Fruit fly (Drosophila melanogaster) whole organism, embryonic: ENCODE results near the gene Dh44.
A peak's percentile ranks its signal among the peaks of the same experiment; 100 is the strongest.

ENCODE experiments used
- Abd-B ChIP-seq: fragments of 200-800 bp; sonication (Bioruptor generic); optimal IDR thresholded peaks from 2 replicates; lab custom pipeline; 2018; ENCODE audit warnings: missing biosample characterization, mild to moderate bottlenecking, missing genetic modification characterization, moderate library complexity
- Ada2b ChIP-seq: fragments of 200-800 bp; sonication (Bioruptor generic); IDR thresholded peaks from 2 replicates; pipeline ENCODE4 v1.3.6; 2022; ENCODE audit warnings: missing biosample characterization, missing genetic modification characterization
- CG10366 ChIP-seq: fragments of 200-800 bp; sonication (Bioruptor generic); IDR thresholded peaks from 2 replicates; pipeline ENCODE4 v1.3.6; 2022; ENCODE audit warnings: missing biosample characterization, missing genetic modification characterization
- CG10654 ChIP-seq: fragments of 200-800 bp; sonication (Bioruptor generic); optimal IDR thresholded peaks from 2 replicates; lab custom pipeline; 2016; ENCODE audit warnings: missing biosample characterization, missing genetic modification characterization
- CG11093 ChIP-seq: fragments of 200-800 bp; sonication (Bioruptor generic); IDR thresholded peaks from 3 replicates; pipeline ENCODE4 v1.3.6; 2022; ENCODE audit warnings: missing biosample characterization, missing genetic modification characterization
- CG11456 ChIP-seq: fragments of 200-800 bp; sonication (Bioruptor generic); IDR thresholded peaks from 3 replicates; pipeline ENCODE4 v1.3.6; 2022; ENCODE audit warnings: missing biosample characterization, missing genetic modification characterization
- CG15479 ChIP-seq: fragments of 200-800 bp; sonication (Bioruptor generic); optimal IDR thresholded peaks from 3 replicates; lab custom pipeline; 2019; ENCODE audit warnings: missing biosample characterization, mild to moderate bottlenecking, missing genetic modification characterization, moderate library complexity
- CG1602 ChIP-seq: fragments of 200-800 bp; sonication (Bioruptor generic); optimal IDR thresholded peaks from 3 replicates; lab custom pipeline; 2016; ENCODE audit warnings: missing biosample characterization, missing genetic modification characterization
- CG18011 ChIP-seq: fragments of 200-800 bp; sonication (Bioruptor generic); optimal IDR thresholded peaks from 2 replicates; lab custom pipeline; 2017; ENCODE audit warnings: missing biosample characterization, missing genetic modification characterization, mild to moderate bottlenecking, moderate library complexity, missing genotype
- CG2889 ChIP-seq: fragments of 200-800 bp; sonication (Bioruptor generic); IDR thresholded peaks from 3 replicates; pipeline ENCODE4 v1.3.6; 2022; ENCODE audit warnings: missing biosample characterization, missing genetic modification characterization
- CG30020 ChIP-seq: fragments of 200-800 bp; optimal IDR thresholded peaks from 2 replicates; lab custom pipeline; 2019; ENCODE audit warnings: missing biosample characterization, mild to moderate bottlenecking, missing genetic modification characterization, moderate library complexity
- CG30403 ChIP-seq: fragments of 200-800 bp; sonication (Bioruptor generic); optimal IDR thresholded peaks from 3 replicates; lab custom pipeline; 2016; ENCODE audit warnings: missing biosample characterization, missing genetic modification characterization
- CG33213 ChIP-seq: fragments of 200-800 bp; sonication (Bioruptor generic); optimal IDR thresholded peaks from 3 replicates; lab custom pipeline; 2016; ENCODE audit warnings: missing biosample characterization, missing genetic modification characterization
- CG33557 ChIP-seq: fragments of 200-800 bp; sonication (Bioruptor generic); optimal IDR thresholded peaks from 2 replicates; lab custom pipeline; 2019; ENCODE audit warnings: missing biosample characterization, mild to moderate bottlenecking, missing genetic modification characterization, moderate library complexity
- CG5245 ChIP-seq: fragments of 200-800 bp; sonication (Bioruptor generic); optimal IDR thresholded peaks from 3 replicates; lab custom pipeline; 2016; ENCODE audit warnings: missing biosample characterization, missing genetic modification characterization
- CG6175 ChIP-seq: fragments of 200-800 bp; sonication (Bioruptor generic); IDR thresholded peaks from 3 replicates; pipeline ENCODE4 v1.3.6; 2022; ENCODE audit warnings: missing biosample characterization, missing genetic modification characterization
- CG6683 ChIP-seq: fragments of 200-800 bp; sonication (Bioruptor generic); optimal IDR thresholded peaks from 2 replicates; lab custom pipeline; 2017; ENCODE audit warnings: missing biosample characterization, mild to moderate bottlenecking, missing genetic modification characterization, missing genetic modification reagents
- CG6813 ChIP-seq: fragments of 200-800 bp; sonication (Bioruptor generic); optimal IDR thresholded peaks from 2 replicates; lab custom pipeline; 2017; ENCODE audit warnings: missing biosample characterization, missing genetic modification characterization, mild to moderate bottlenecking, moderate library complexity, missing genetic modification reagents
- CG7372 ChIP-seq: fragments of 200-800 bp; sonication (Bioruptor generic); IDR thresholded peaks from 2 replicates; pipeline ENCODE4 v1.3.6; 2022; ENCODE audit warnings: missing biosample characterization, missing genetic modification characterization
- CG8765 ChIP-seq: fragments of 200-800 bp; sonication (Bioruptor generic); IDR thresholded peaks from 2 replicates; pipeline ENCODE4 v1.3.6; 2022; ENCODE audit warnings: missing biosample characterization, missing genetic modification characterization
- CG8944 ChIP-seq: fragments of 200-800 bp; sonication (Bioruptor generic); optimal IDR thresholded peaks from 3 replicates; lab custom pipeline; 2016; ENCODE audit warnings: missing biosample characterization, missing genetic modification characterization
- Camta ChIP-seq: fragments of 200-800 bp; sonication (Bioruptor generic); optimal IDR thresholded peaks from 2 replicates; lab custom pipeline; 2016; ENCODE audit warnings: missing biosample characterization, missing genetic modification characterization
- D ChIP-seq, 2 experiments: fragments of 200-800 bp in 1 of 2; fragments of >200 bp in 1 of 2; sonication (Bioruptor generic) in 1 of 2; optimal IDR thresholded peaks; 2 replicates in 1 of 2; 3 replicates in 1 of 2; lab custom pipeline; 2017; ENCODE audit warnings: mild to moderate bottlenecking in 1 of 2, missing biosample characterization in 1 of 2, missing genetic modification characterization in 1 of 2, missing genetic modification reagents in 1 of 2
- Elba2 ChIP-seq: fragments of 200-800 bp; sonication (Bioruptor generic); optimal IDR thresholded peaks from 3 replicates; lab custom pipeline; 2016; ENCODE audit warnings: missing biosample characterization, missing genetic modification characterization
- Fer1 ChIP-seq: fragments of 200-800 bp; sonication (Bioruptor generic); optimal IDR thresholded peaks from 2 replicates; lab custom pipeline; 2017; ENCODE audit warnings: missing biosample characterization, mild to moderate bottlenecking, missing genetic modification characterization
- GATAe ChIP-seq: fragments of 200-800 bp; sonication (Bioruptor generic); conservative IDR thresholded peaks from 2 replicates; pipeline ENCODE4 v1.3.6; 2022; ENCODE audit warnings: missing biosample characterization, missing genetic modification characterization
- Hmr ChIP-seq: fragments of 200-800 bp; sonication (Bioruptor generic); optimal IDR thresholded peaks from 3 replicates; lab custom pipeline; 2017; ENCODE audit warnings: mild to moderate bottlenecking, missing biosample characterization, missing genetic modification reagents, missing genetic modification characterization
- Hr51 ChIP-seq, 2 experiments: fragments of 200-800 bp; sonication (Bioruptor generic); optimal IDR thresholded peaks; 2 replicates in 1 of 2; 3 replicates in 1 of 2; lab custom pipeline; 2016 to 2018; ENCODE audit warnings: missing biosample characterization in 2 of 2, missing genetic modification characterization in 2 of 2, mild to moderate bottlenecking in 1 of 2, moderate library complexity in 1 of 2
- Hsf ChIP-seq: fragments of 200-800 bp; sonication (Bioruptor generic); optimal IDR thresholded peaks from 3 replicates; lab custom pipeline; 2016; ENCODE audit warnings: missing biosample characterization, missing genetic modification characterization
- MESR4 ChIP-seq: fragments of 200-800 bp; sonication (Bioruptor generic); optimal IDR thresholded peaks from 2 replicates; lab custom pipeline; 2018; ENCODE audit warnings: missing biosample characterization, mild to moderate bottlenecking, missing genetic modification characterization, moderate library complexity
- Max ChIP-seq: fragments of 200-800 bp; sonication (Bioruptor generic); optimal IDR thresholded peaks from 2 replicates; lab custom pipeline; 2016; ENCODE audit warnings: missing biosample characterization, mild to moderate bottlenecking, missing genetic modification characterization
- Med ChIP-seq: fragments of 200-800 bp; sonication (Bioruptor generic); peaks from one replicate; lab custom pipeline; 2016; ENCODE audit warnings: missing biosample characterization, missing genetic modification characterization, mild to moderate bottlenecking, inconsistent platforms, moderate library complexity
- Optix ChIP-seq: fragments of 200-800 bp; sonication (Bioruptor generic); IDR thresholded peaks from 3 replicates; pipeline ENCODE4 v1.3.6; 2022; ENCODE audit warnings: missing biosample characterization, missing genetic modification characterization
- Poxn ChIP-seq: fragments of 200-800 bp; sonication (Bioruptor generic); IDR thresholded peaks from 2 replicates; pipeline ENCODE4 v1.3.6; 2022; ENCODE audit warnings: missing biosample characterization, missing genetic modification characterization
- Ptx1 ChIP-seq: fragments of 200-800 bp; sonication (Bioruptor generic); IDR thresholded peaks from 2 replicates; pipeline ENCODE4 v1.3.6; 2022; ENCODE audit warnings: missing biosample characterization, missing genetic modification characterization
- Rfx ChIP-seq: fragments of 200-800 bp; sonication (Bioruptor generic); IDR thresholded peaks from 2 replicates; pipeline ENCODE4 v1.3.6; 2022; ENCODE audit warnings: missing biosample characterization, missing genetic modification characterization
- YL-1 ChIP-seq: fragments of 200-800 bp; sonication (Bioruptor generic); optimal IDR thresholded peaks from 3 replicates; lab custom pipeline; 2017; ENCODE audit warnings: missing biosample characterization, mild to moderate bottlenecking, missing genetic modification characterization
- da ChIP-seq: fragments of 200-800 bp; sonication (Bioruptor generic); optimal IDR thresholded peaks from 2 replicates; lab custom pipeline; 2016; ENCODE audit warnings: missing biosample characterization, missing genetic modification characterization
- fd102C ChIP-seq: fragments of 200-800 bp; sonication (Bioruptor generic); optimal IDR thresholded peaks from 2 replicates; lab custom pipeline; 2018; ENCODE audit warnings: missing biosample characterization, mild to moderate bottlenecking, missing genetic modification characterization, moderate library complexity
- fu2 ChIP-seq: fragments of 200-800 bp; sonication (Bioruptor generic); optimal IDR thresholded peaks from 2 replicates; lab custom pipeline; 2016; ENCODE audit warnings: missing biosample characterization, missing genetic modification characterization
- gsb-n ChIP-seq: fragments of 200-800 bp; sonication (Bioruptor generic); optimal IDR thresholded peaks from 3 replicates; lab custom pipeline; 2018; ENCODE audit warnings: missing biosample characterization, mild to moderate bottlenecking, missing genetic modification characterization
- inv ChIP-seq: fragments of 200-800 bp; sonication (Bioruptor generic); IDR thresholded peaks from 2 replicates; pipeline ENCODE4 v1.3.6; 2022; ENCODE audit warnings: missing biosample characterization, missing genetic modification characterization; ENCODE audit not compliant: partially characterized antibody
- mam ChIP-seq: fragments of 200-800 bp; sonication (Bioruptor generic); optimal IDR thresholded peaks from 3 replicates; lab custom pipeline; 2016; ENCODE audit warnings: missing biosample characterization, missing genetic modification characterization
- p53 ChIP-seq: fragments of 200-800 bp; sonication (Bioruptor generic); optimal IDR thresholded peaks from 2 replicates; lab custom pipeline; 2016; ENCODE audit warnings: missing biosample characterization, missing genetic modification characterization
- pfk ChIP-seq: fragments of 200-800 bp; sonication (Bioruptor generic); optimal IDR thresholded peaks from 2 replicates; lab custom pipeline; 2018; ENCODE audit warnings: missing biosample characterization, mild to moderate bottlenecking, missing genetic modification characterization, moderate library complexity
- pho ChIP-seq: fragments of 200-800 bp; sonication (Bioruptor generic); optimal IDR thresholded peaks from 2 replicates; lab custom pipeline; 2016; ENCODE audit warnings: missing biosample characterization, missing genetic modification characterization
- scrt ChIP-seq: fragments of 200-800 bp; sonication (Bioruptor generic); optimal IDR thresholded peaks from 2 replicates; lab custom pipeline; 2018; ENCODE audit warnings: missing biosample characterization, mild to moderate bottlenecking, missing genetic modification characterization, moderate library complexity
- sens-2 ChIP-seq: fragments of 200-800 bp; sonication (Bioruptor generic); IDR thresholded peaks from 2 replicates; pipeline ENCODE4 v1.3.6; 2022; ENCODE audit warnings: missing biosample characterization, missing genetic modification characterization
- seq ChIP-seq: fragments of 200-800 bp; sonication (Bioruptor generic); IDR thresholded peaks from 2 replicates; pipeline ENCODE4 v1.3.6; 2022; ENCODE audit warnings: missing biosample characterization, missing genetic modification characterization
- slp2 ChIP-seq: fragments of 200-800 bp; sonication (Bioruptor generic); optimal IDR thresholded peaks from 2 replicates; lab custom pipeline; 2016; ENCODE audit warnings: missing biosample characterization, missing genetic modification characterization
- tap ChIP-seq: fragments of 200-800 bp; optimal IDR thresholded peaks from 3 replicates; lab custom pipeline; 2019; ENCODE audit warnings: missing biosample characterization, mild to moderate bottlenecking, missing genetic modification characterization, moderate library complexity

The Dh44 gene

dm6 chr3R:9626880-9627401 is 11.0 kb upstream of the Dh44 start, which contains the start of the genes CG9427 and CG8319 (continued):
- TF ChIP-seq CG8944 (GFP tag; lab: Kevin White, UChicago) (peak; percentile 34), CG30020 (tag; lab: Kevin White, UChicago) (peak; percentile 51), da (no peak), CG7372 (GFP tag; lab: Robert Waterston, UW) (peak; percentile 35; the same call in 1 of the 2 replicates), Max (GFP tag; lab: Kevin White, UChicago) (peak; percentile 63), CG2889 (no peak), gsb-n (peak; percentile 59), CG11456 (GFP tag; lab: Robert Waterston, UW) (0 out of 3 replicates have a peak, but pooled peaks have one; percentile 40), pfk (GFP tag; lab: Kevin White, UChicago) (no peak), fu2 (GFP tag; lab: Kevin White, UChicago) (peak; percentile 64), mam (GFP tag; lab: Kevin White, UChicago) (peak; percentile 66), CG11093 (GFP tag; lab: Robert Waterston, UW) (no peak), CG6813 (GFP tag; lab: Kevin White, UChicago) (no peak), Camta (GFP tag; lab: Kevin White, UChicago) (peak; percentile 61), Rfx (GFP tag; lab: Robert Waterston, UW) (peak; percentile 73), Abd-B (GFP tag; lab: Kevin White, UChicago) (no peak), CG15479 (no peak), D (optimal IDR thresholded peaks at IDR 0.05; lab: Kevin White, UChicago) (no peak), D (GFP tag; optimal IDR thresholded peaks at IDR 0.05; lab: Kevin White, UChicago) (no peak), CG33557 (GFP tag; lab: Kevin White, UChicago) (peak; percentile 3), p53 (no peak), Ptx1 (GFP tag; lab: Robert Waterston, UW) (peak; percentile 67), Fer1 (GFP tag; lab: Kevin White, UChicago) (peak; percentile 75), tap (peak; percentile 41), seq (GFP tag; lab: Robert Waterston, UW) (no peak), YL-1 (GFP tag; lab: Kevin White, UChicago) (peak; percentile 51), MESR4 (GFP tag; lab: Kevin White, UChicago) (peak; percentile 23), CG33213 (GFP tag; lab: Kevin White, UChicago) (peak; percentile 26), Hmr (GFP tag; lab: Kevin White, UChicago) (peak; percentile 56), Poxn (GFP tag; lab: Robert Waterston, UW) (no peak), Elba2 (GFP tag; lab: Kevin White, UChicago) (peak; percentile 16), fd102C (GFP tag; lab: Kevin White, UChicago) (no peak), GATAe (GFP tag; lab: Robert Waterston, UW) (no peak), CG6175 (no peak), inv (GFP tag; lab: Robert Waterston, UW) (peak; percentile 67), CG5245 (peak; percentile 20), slp2 (peak; percentile 24), sens-2 (GFP tag; lab: Robert Waterston, UW) (no peak), Ada2b (no peak), Hr51 (GFP tag; optimal IDR thresholded peaks at IDR 0.05; lab: Kevin White, UChicago) (peak; percentile 56 to 63), CG1602 (GFP tag; lab: Kevin White, UChicago) (peak; percentile 30)

dm6 chr3R:9628036-9628435 is 9.9 kb upstream of the Dh44 start:
- TF ChIP-seq D (optimal IDR thresholded peaks at IDR 0.05; lab: Kevin White, UChicago) (peak; percentile 13), D (GFP tag; optimal IDR thresholded peaks at IDR 0.05; lab: Kevin White, UChicago) (no peak), Hsf (no peak), scrt (peak; percentile 40), CG6683 (GFP tag; lab: Kevin White, UChicago) (no peak), Optix (GFP tag; lab: Robert Waterston, UW) (0 out of 3 replicates have a peak, but pooled peaks have one; percentile 21), CG30403 (GFP tag; lab: Kevin White, UChicago) (no peak), pho (GFP tag; lab: Kevin White, UChicago) (no peak), CG10366 (GFP tag; lab: Robert Waterston, UW) (no peak), CG18011 (no peak), CG8765 (GFP tag; lab: Robert Waterston, UW) (no peak), CG10654 (no peak), CG33557 (GFP tag; lab: Kevin White, UChicago) (no peak), Med (peak; percentile 67)
